Fruit fly (Drosophila melanogaster): ENCODE measurements around the gene CG18766.

- TF ChIP-seq Met (GFP tag; optimal IDR thresholded peaks at IDR 0.05) (no peak), fd85E (GFP tag; optimal IDR thresholded peaks at IDR 0.05) (no peak), OdsH (GFP tag; optimal IDR thresholded peaks at IDR 0.05) (no peak), Eip75B (GFP tag; optimal IDR thresholded peaks at IDR 0.05) (no peak), Sox102F (GFP tag; optimal IDR thresholded peaks at IDR 0.05) (no peak), Ets96B (tag; optimal IDR thresholded peaks at IDR 0.05) (no peak), CG6276 (GFP tag; optimal IDR thresholded peaks at IDR 0.05) (no peak), CG11762 (GFP tag; optimal IDR thresholded peaks at IDR 0.05; ENCODE audit: insufficient read depth) (no peak), salr (GFP tag; optimal IDR thresholded peaks at IDR 0.05) (no peak), CG15336 (GFP tag; IDR thresholded peaks at IDR 0.05) (no peak), Blimp-1 (GFP tag; optimal IDR thresholded peaks at IDR 0.05) (no peak), CG4318 (GFP tag; optimal IDR thresholded peaks at IDR 0.05) (no peak), CG1621 (tag; optimal IDR thresholded peaks at IDR 0.05) (no peak), pdm3 (GFP tag; optimal IDR thresholded peaks at IDR 0.05) (no peak)
These were observed 4.1 kb downstream of the CG18766 start, which contains the start of gene CG17991 for dm6 chr3R:27240967-27241366.

All from whole organism, prepupa.